Worm (Caenorhabditis elegans): ENCODE measurements around the gene F47B10.6.
A peak's percentile ranks its signal among the peaks of the same experiment; 100 is the strongest.

Gene F47B10.6

ce11 chrX:10853271-10853670 lies 35.0 kb upstream of the F47B10.6 start:
- TF ChIP-seq skn-1 (tag; optimal IDR thresholded peaks at IDR 0.05) (no peak), ceh-82 (tag; optimal IDR thresholded peaks at IDR 0.05) (no peak), nhr-43 (tag; optimal IDR thresholded peaks at IDR 0.05; ENCODE audit: poor library complexity, severe bottlenecking) (no peak), eor-1 (tag; optimal IDR thresholded peaks at IDR 0.05) (no peak), nhr-237 (tag; optimal IDR thresholded peaks at IDR 0.05) (no peak), egl-27 (tag; optimal IDR thresholded peaks at IDR 0.05) (no peak), ceh-16 (tag; optimal IDR thresholded peaks at IDR 0.05) (no peak), nhr-25 (tag; optimal IDR thresholded peaks at IDR 0.05) (no peak), fkh-10 (GFP tag; optimal IDR thresholded peaks at IDR 0.05) (no peak), lin-39 (tag; optimal IDR thresholded peaks at IDR 0.05) (peak; percentile 48), pqm-1 (tag; optimal IDR thresholded peaks at IDR 0.05) (no peak), egl-5 (tag; optimal IDR thresholded peaks at IDR 0.05) (peak; percentile 69), fkh-2 (tag; optimal IDR thresholded peaks at IDR 0.05) (no peak), nfya-1 (tag; optimal IDR thresholded peaks at IDR 0.05; ENCODE audit: insufficient read depth) (peak; percentile 83), ztf-11 (tag; optimal IDR thresholded peaks at IDR 0.05) (no peak), pha-4 (tag; optimal IDR thresholded peaks at IDR 0.05) (no peak), ZK546.5 (tag; optimal IDR thresholded peaks at IDR 0.05) (no peak), nhr-23 (tag; optimal IDR thresholded peaks at IDR 0.05) (no peak)

- TF ChIP-seq nhr-67 (tag; optimal IDR thresholded peaks at IDR 0.05): no peak
- no peak for TF ChIP-seq ceh-28 (tag; optimal IDR thresholded peaks at IDR 0.05)
- no peak for TF ChIP-seq unc-39 (tag; optimal IDR thresholded peaks at IDR 0.05)
- TF ChIP-seq lin-39 (tag; optimal IDR thresholded peaks at IDR 0.05): no peak
- TF ChIP-seq egl-27 (tag; optimal IDR thresholded peaks at IDR 0.05): no peak
- TF ChIP-seq nhr-76 (tag; optimal IDR thresholded peaks at IDR 0.05): no peak
- no peak for TF ChIP-seq elt-1 (tag; optimal IDR thresholded peaks at IDR 0.05)
- TF ChIP-seq zag-1 (tag; optimal IDR thresholded peaks at IDR 0.05): no peak
Observed at ce11 chrX:10859211-10859610, 29.1 kb upstream of the F47B10.6 start, which contains the start of gene pgp-5. Gene pgp-5, minus strand, starts transcription at chrX:10859297.

ce11 chrX:10859622-10860021 lies 28.7 kb upstream of the F47B10.6 start:
- TF ChIP-seq egl-5 (tag; optimal IDR thresholded peaks at IDR 0.05): no peak
- TF ChIP-seq nhr-77 (tag; optimal IDR thresholded peaks at IDR 0.05): no peak
- no peak for TF ChIP-seq ceh-16 (tag; optimal IDR thresholded peaks at IDR 0.05)
- TF ChIP-seq hmg-11 (tag; optimal IDR thresholded peaks at IDR 0.05): no peak
- TF ChIP-seq ztf-11 (tag; optimal IDR thresholded peaks at IDR 0.05): no peak
- no peak for TF ChIP-seq nfya-1 (tag; optimal IDR thresholded peaks at IDR 0.05; ENCODE audit: insufficient read depth)
- TF ChIP-seq nhr-11 (tag; optimal IDR thresholded peaks at IDR 0.05): no peak
- TF ChIP-seq elt-1 (tag; optimal IDR thresholded peaks at IDR 0.05): no peak
- no peak for TF ChIP-seq fkh-2 (tag; optimal IDR thresholded peaks at IDR 0.05)
- TF ChIP-seq ceh-28 (tag; optimal IDR thresholded peaks at IDR 0.05): no peak
- no peak for TF ChIP-seq ceh-9 (tag; optimal IDR thresholded peaks at IDR 0.05)
- no peak for TF ChIP-seq pha-4 (tag; optimal IDR thresholded peaks at IDR 0.05)
- no peak for TF ChIP-seq ceh-82 (tag; optimal IDR thresholded peaks at IDR 0.05)
- TF ChIP-seq elt-2 (tag; optimal IDR thresholded peaks at IDR 0.05): no peak
- no peak for TF ChIP-seq mml-1 (tag; optimal IDR thresholded peaks at IDR 0.05)

- no peak for TF ChIP-seq egl-27 (tag; optimal IDR thresholded peaks at IDR 0.05)
- no peak for TF ChIP-seq nhr-25 (tag; optimal IDR thresholded peaks at IDR 0.05)
- no peak for TF ChIP-seq fos-1 (tag; optimal IDR thresholded peaks at IDR 0.05)
- TF ChIP-seq mdl-1 (tag; optimal IDR thresholded peaks at IDR 0.05): no peak
- TF ChIP-seq elt-1 (tag; optimal IDR thresholded peaks at IDR 0.05): no peak
- no peak for TF ChIP-seq hmg-11 (tag; optimal IDR thresholded peaks at IDR 0.05)
- TF ChIP-seq unc-62 (GFP tag; optimal IDR thresholded peaks at IDR 0.05): no peak
- no peak for TF ChIP-seq lin-39 (tag; optimal IDR thresholded peaks at IDR 0.05)
- no peak for TF ChIP-seq ceh-9 (tag; optimal IDR thresholded peaks at IDR 0.05)
- no peak for TF ChIP-seq ztf-4 (tag; optimal IDR thresholded peaks at IDR 0.05)
- TF ChIP-seq zag-1 (tag; optimal IDR thresholded peaks at IDR 0.05): no peak
- TF ChIP-seq nfya-1 (tag; optimal IDR thresholded peaks at IDR 0.05; ENCODE audit: insufficient read depth): no peak
- TF ChIP-seq pqm-1 (tag; optimal IDR thresholded peaks at IDR 0.05): no peak
- no peak for TF ChIP-seq tbx-2 (tag; optimal IDR thresholded peaks at IDR 0.05)
- TF ChIP-seq pha-4 (tag; optimal IDR thresholded peaks at IDR 0.05): no peak
- TF ChIP-seq snpc-4 (tag; optimal IDR thresholded peaks at IDR 0.05): no peak
- TF ChIP-seq ama-1 (optimal IDR thresholded peaks at IDR 0.05): no peak
- TF ChIP-seq nhr-67 (tag; optimal IDR thresholded peaks at IDR 0.05): no peak
Observed at ce11 chrX:10861673-10862072, 26.6 kb upstream of the F47B10.6 start.

Measured in whole organism, L3 larva.